Fruit fly (Drosophila melanogaster): ENCODE measurements around the gene CG31680.

The CG31680 gene

dm6 chr2L:20671212-20671611 lies 31.3 kb downstream of the CG31680 start:
- TF ChIP-seq CG17801 (GFP tag; optimal IDR thresholded peaks at IDR 0.05; ENCODE audit: partially characterized antibody) = no peak

- TF ChIP-seq CG17801 (GFP tag; optimal IDR thresholded peaks at IDR 0.05; ENCODE audit: partially characterized antibody) = no peak
These were observed 34.0 kb downstream of the CG31680 start for dm6 chr2L:20673737-20674461.

- TF ChIP-seq CG17801 (GFP tag; optimal IDR thresholded peaks at IDR 0.05; ENCODE audit: partially characterized antibody) = no peak
These were observed 34.8 kb downstream of the CG31680 start for dm6 chr2L:20674718-20675117.

- TF ChIP-seq CG17801 (GFP tag; optimal IDR thresholded peaks at IDR 0.05; ENCODE audit: partially characterized antibody) = peak; percentile 40
These were observed 36.0 kb downstream of the CG31680 start, which contains the start of the genes CG31678 and IKKepsilon for dm6 chr2L:20675875-20676274. Gene CG31678 (minus strand): TSS chr2L:20675941. Gene IKKepsilon (plus strand): TSS chr2L:20676045.

dm6 chr2L:20681648-20682098 lies 41.8 kb downstream of the CG31680 start, which contains the start of gene Cen:
Gene Cen (minus strand): TSS chr2L:20681846.
- peak; percentile 57 for TF ChIP-seq CG17801 (GFP tag; optimal IDR thresholded peaks at IDR 0.05; ENCODE audit: partially characterized antibody)

- no peak for TF ChIP-seq CG17801 (GFP tag; optimal IDR thresholded peaks at IDR 0.05; ENCODE audit: partially characterized antibody)
These were observed 42.3 kb downstream of the CG31680 start, which contains the start of gene CG2617 for dm6 chr2L:20682136-20682733. Gene CG2617 (plus strand): TSS chr2L:20682368.

dm6 chr2L:20688722-20689121 lies 48.8 kb downstream of the CG31680 start:
- no peak for TF ChIP-seq CG17801 (GFP tag; optimal IDR thresholded peaks at IDR 0.05; ENCODE audit: partially characterized antibody)

dm6 chr2L:20690055-20690454 lies 50.1 kb downstream of the CG31680 start:
- TF ChIP-seq CG17801 (GFP tag; optimal IDR thresholded peaks at IDR 0.05; ENCODE audit: partially characterized antibody) = no peak

All from ovary, adult (tissue).